Fruit fly (Drosophila melanogaster): ENCODE data around the gene sni.

sni gene

DNA sequence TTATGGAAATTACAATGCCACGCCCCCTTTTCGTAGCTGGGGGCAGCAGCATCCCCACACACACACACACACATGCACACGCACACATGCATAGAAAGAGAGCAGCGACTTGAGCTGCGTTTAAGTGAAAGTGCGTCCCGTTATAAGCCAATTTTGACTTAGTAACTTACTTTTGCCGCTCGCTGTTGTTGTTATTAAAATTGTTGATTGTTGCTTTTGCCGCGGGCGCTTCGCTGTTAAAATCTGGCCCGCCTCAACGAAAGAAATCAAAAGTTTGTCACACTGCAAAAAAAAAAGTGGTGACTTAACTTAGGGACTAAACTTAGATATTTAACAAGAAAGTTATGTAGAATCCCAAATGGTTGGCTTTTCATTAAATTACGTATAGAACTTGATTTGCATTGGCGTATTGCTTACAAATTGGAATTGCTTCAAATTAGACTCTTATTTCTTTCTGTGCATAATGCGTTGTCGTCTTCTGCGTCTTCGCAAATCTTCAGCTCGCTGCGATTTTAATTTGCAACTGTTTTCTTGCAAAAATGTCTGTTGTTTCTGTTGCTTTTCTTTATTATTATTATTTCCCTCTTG is 11.0 kb upstream of the sni start:
- peak; percentile 32 for TF ChIP-seq Pif1B (GFP tag; optimal IDR thresholded peaks at IDR 0.05)
- peak; percentile 17 for TF ChIP-seq CG8159 (tag; optimal IDR thresholded peaks at IDR 0.05)
- TF ChIP-seq Pif1A (GFP tag; optimal IDR thresholded peaks at IDR 0.05) = peak; percentile 65
- TF ChIP-seq CG12605 (GFP tag; IDR thresholded peaks at IDR 0.05) = peak; percentile 56; the same call in 1 of the 2 replicates
- TF ChIP-seq CG13204 (GFP tag; optimal IDR thresholded peaks at IDR 0.05) = no peak
- TF ChIP-seq Snoo (tag; optimal IDR thresholded peaks at IDR 0.05) = peak; percentile 55
- TF ChIP-seq CG8301 (tag; optimal IDR thresholded peaks at IDR 0.05) = peak; percentile 12
- TF ChIP-seq Ets98B (GFP tag; IDR thresholded peaks at IDR 0.05) = peak; percentile 75
- TF ChIP-seq D1 (tag; optimal IDR thresholded peaks at IDR 0.05) = no peak
- TF ChIP-seq rn (GFP tag; IDR thresholded peaks at IDR 0.05) = 0 out of 2 replicates have a peak, but pooled peaks have one; percentile 35
- TF ChIP-seq fd96Ca (GFP tag; IDR thresholded peaks at IDR 0.05) = no peak
- no peak for TF ChIP-seq CG9948 (tag; optimal IDR thresholded peaks at IDR 0.05)
- TF ChIP-seq gl (tag; optimal IDR thresholded peaks at IDR 0.05) = no peak
- TF ChIP-seq CG34367 (tag; optimal IDR thresholded peaks at IDR 0.05) = no peak
- peak; percentile 81 for TF ChIP-seq CG4496 (GFP tag; IDR thresholded peaks at IDR 0.05)
- TF ChIP-seq EcR (GFP tag; optimal IDR thresholded peaks at IDR 0.05) = no peak
- TF ChIP-seq CG32121 (GFP tag; IDR thresholded peaks at IDR 0.05) = peak; percentile 71
- TF ChIP-seq CG10348 (GFP tag; IDR thresholded peaks at IDR 0.05) = 0 out of 2 replicates have a peak, but pooled peaks have one; percentile 26
- peak; percentile 33 for TF ChIP-seq CG14655 (GFP tag; optimal IDR thresholded peaks at IDR 0.05)

DNA sequence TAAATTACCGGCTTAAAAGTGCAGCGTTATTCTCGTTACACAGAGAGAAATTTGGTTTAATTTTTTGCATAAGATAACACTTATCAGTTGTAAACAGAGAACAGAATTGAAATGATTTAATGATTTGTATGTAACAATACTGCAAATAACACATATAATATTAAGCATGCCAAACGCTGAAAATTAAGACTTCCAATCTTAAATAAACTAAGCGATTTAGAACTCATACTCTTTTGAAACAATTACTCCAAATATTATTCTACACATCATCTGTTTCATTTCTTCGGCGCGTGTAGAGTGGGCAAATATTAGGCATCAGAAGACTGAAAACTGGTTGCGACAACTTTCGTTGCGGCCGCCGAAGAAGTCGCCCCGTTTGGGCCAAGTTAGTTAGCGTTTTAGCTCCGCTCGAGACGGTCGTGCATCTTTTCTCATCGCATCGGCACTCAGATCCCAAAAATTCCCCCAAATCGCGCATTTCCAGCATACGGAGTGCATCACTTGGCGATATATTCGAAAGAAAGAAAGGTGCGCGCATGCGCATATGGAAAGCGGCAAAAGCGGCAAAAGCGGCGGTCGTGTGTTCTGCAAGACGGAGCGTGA is 8.6 kb upstream of the sni start, which contains the start of gene CG1632:
Gene CG1632 (plus strand): TSS at position 387 of the 603 bp plus-strand sequence.
- TF ChIP-seq CG4496 (GFP tag; IDR thresholded peaks at IDR 0.05) (peak; percentile 82), gl (tag; optimal IDR thresholded peaks at IDR 0.05) (peak; percentile 55), CG9948 (tag; optimal IDR thresholded peaks at IDR 0.05) (peak; percentile 84), Ets98B (GFP tag; IDR thresholded peaks at IDR 0.05) (peak; percentile 67), CG32121 (GFP tag; IDR thresholded peaks at IDR 0.05) (peak; percentile 69), Snoo (tag; optimal IDR thresholded peaks at IDR 0.05) (peak; percentile 77), CG14655 (GFP tag; optimal IDR thresholded peaks at IDR 0.05) (peak; percentile 94), fd96Ca (GFP tag; IDR thresholded peaks at IDR 0.05) (peak; percentile 64; the same call in 2 of the 3 replicates), CG34367 (tag; optimal IDR thresholded peaks at IDR 0.05) (peak; percentile 77), CG8159 (tag; optimal IDR thresholded peaks at IDR 0.05) (peak; percentile 78), EcR (GFP tag; optimal IDR thresholded peaks at IDR 0.05) (no peak), Pif1B (GFP tag; optimal IDR thresholded peaks at IDR 0.05) (peak; percentile 76), CG10348 (GFP tag; IDR thresholded peaks at IDR 0.05) (no peak), CG15710 (tag; optimal IDR thresholded peaks at IDR 0.05) (peak; percentile 74), Pif1A (GFP tag; optimal IDR thresholded peaks at IDR 0.05) (peak; percentile 81), CG12605 (GFP tag; IDR thresholded peaks at IDR 0.05) (peak; percentile 79), CG8301 (tag; optimal IDR thresholded peaks at IDR 0.05) (peak; percentile 93), rn (GFP tag; IDR thresholded peaks at IDR 0.05) (0 out of 2 replicates have a peak, but pooled peaks have one; percentile 28), CG17806 (tag; optimal IDR thresholded peaks at IDR 0.05) (peak; percentile 83), CG13204 (GFP tag; optimal IDR thresholded peaks at IDR 0.05) (peak; percentile 36), D1 (tag; optimal IDR thresholded peaks at IDR 0.05) (no peak)

DNA sequence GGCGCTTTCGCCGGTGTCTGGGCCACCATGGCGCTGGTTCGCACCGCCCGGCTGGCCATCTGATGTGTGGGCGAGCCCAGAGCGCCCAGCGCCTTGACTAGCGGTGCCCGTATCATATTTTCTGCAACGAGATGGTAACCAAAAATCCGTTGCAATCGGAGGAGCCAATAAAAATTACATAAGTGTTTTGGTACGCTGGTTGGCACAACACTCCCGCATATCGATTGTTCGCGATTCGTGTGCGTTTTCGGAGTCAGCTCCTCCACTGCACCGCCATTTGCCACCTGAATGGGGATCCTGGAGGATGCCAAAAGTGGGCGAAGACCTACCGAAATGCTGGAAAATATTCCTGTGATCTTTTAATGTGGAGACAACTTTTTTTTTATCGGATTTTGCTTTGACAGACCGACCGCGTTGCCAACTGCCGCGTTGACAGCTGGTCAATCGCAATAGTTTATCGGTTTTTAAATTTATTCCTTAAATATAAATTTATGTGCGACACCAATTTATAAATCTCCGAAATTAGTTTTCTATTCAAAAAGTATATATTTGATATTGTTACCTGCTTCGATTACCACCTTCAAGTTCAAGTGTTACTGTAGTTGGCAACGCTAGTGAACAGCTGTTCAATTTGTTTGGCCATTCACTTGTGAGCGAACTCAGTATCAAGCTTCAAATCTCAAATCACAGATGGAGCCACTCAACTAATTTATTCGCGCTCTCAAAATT is 7.6 kb upstream of the sni start, which contains the start of gene ND-75:
Gene ND-75 (minus strand): TSS at position 420 of the 729 bp plus-strand sequence.
- TF ChIP-seq Ets98B (GFP tag; IDR thresholded peaks at IDR 0.05) (no peak), CG12605 (GFP tag; IDR thresholded peaks at IDR 0.05) (no peak), CG9948 (tag; optimal IDR thresholded peaks at IDR 0.05) (no peak), gl (tag; optimal IDR thresholded peaks at IDR 0.05) (no peak), CG17806 (tag; optimal IDR thresholded peaks at IDR 0.05) (no peak), fd96Ca (GFP tag; IDR thresholded peaks at IDR 0.05) (no peak), CG15710 (tag; optimal IDR thresholded peaks at IDR 0.05) (no peak), CG10348 (GFP tag; IDR thresholded peaks at IDR 0.05) (no peak), CG13204 (GFP tag; optimal IDR thresholded peaks at IDR 0.05) (no peak), Pif1B (GFP tag; optimal IDR thresholded peaks at IDR 0.05) (no peak)

DNA sequence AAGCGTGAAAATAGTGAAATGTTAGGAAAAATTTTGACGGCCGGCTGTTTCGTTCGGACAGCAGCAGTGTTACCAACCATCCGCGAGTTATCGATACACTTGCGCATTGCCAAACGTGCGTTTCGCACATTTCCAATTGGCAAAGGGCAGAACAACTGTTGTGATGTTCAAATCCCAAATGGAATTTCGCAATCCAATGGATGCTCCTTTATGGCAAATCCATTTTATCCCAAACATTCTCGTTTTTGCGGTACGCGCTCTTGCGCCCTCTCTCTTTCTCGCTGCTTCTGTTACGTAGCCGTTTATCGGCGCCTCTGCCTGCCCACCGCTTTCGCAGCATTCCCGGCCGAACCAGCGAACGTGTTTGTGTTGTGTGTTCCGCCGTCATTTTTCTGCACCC is 565 bp downstream of the sni start:
- TF ChIP-seq Snoo (tag; optimal IDR thresholded peaks at IDR 0.05) = no peak

DNA sequence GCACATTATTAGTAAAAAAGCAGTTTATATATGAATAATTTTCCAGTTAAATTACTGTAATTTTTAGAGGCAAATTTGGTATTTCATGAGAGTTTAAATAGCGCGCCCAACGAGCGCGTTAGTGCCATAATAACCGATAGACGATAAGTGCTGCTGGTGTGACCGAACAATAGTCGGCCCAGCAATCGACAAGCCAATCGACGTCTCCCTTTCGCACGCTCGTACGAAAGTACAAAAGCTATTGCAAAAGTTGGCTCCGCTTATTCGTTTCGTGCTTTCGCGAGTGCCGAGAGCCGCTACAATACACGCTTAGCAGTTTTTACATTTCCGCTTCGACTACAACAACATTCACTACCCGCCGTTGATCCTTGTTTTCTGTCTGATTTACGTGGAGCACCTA is 1.5 kb downstream of the sni start, which contains the start of gene Trxr1:
Gene Trxr1 (plus strand): TSS at position 231 of the 400 bp plus-strand sequence.
- TF ChIP-seq CG12605 (GFP tag; IDR thresholded peaks at IDR 0.05) (no peak), CG15710 (tag; optimal IDR thresholded peaks at IDR 0.05) (peak; percentile 5), CG9948 (tag; optimal IDR thresholded peaks at IDR 0.05) (no peak), fd96Ca (GFP tag; IDR thresholded peaks at IDR 0.05) (no peak), CG32121 (GFP tag; IDR thresholded peaks at IDR 0.05) (no peak), EcR (GFP tag; optimal IDR thresholded peaks at IDR 0.05) (no peak), CG4496 (GFP tag; IDR thresholded peaks at IDR 0.05) (0 out of 3 replicates have a peak, but pooled peaks have one; percentile 50), CG17806 (tag; optimal IDR thresholded peaks at IDR 0.05) (no peak), CG13204 (GFP tag; optimal IDR thresholded peaks at IDR 0.05) (no peak), rn (GFP tag; IDR thresholded peaks at IDR 0.05) (no peak), CG14655 (GFP tag; optimal IDR thresholded peaks at IDR 0.05) (no peak), Pif1A (GFP tag; optimal IDR thresholded peaks at IDR 0.05) (no peak), CG34367 (tag; optimal IDR thresholded peaks at IDR 0.05) (no peak), gl (tag; optimal IDR thresholded peaks at IDR 0.05) (no peak), Pif1B (GFP tag; optimal IDR thresholded peaks at IDR 0.05) (no peak), CG8159 (tag; optimal IDR thresholded peaks at IDR 0.05) (peak; percentile 16), CG10348 (GFP tag; IDR thresholded peaks at IDR 0.05) (no peak)
